Worm (Caenorhabditis elegans) whole organism, young adult: Measurements from ENCODE around the gene hecw-1.

Experiments
- attf-6 ChIP-seq: fragments of 200-800 bp; sonication (Bioruptor generic); IDR thresholded peaks from 2 replicates; pipeline ENCODE4 v1.3.6; 2022; ENCODE audit warnings: missing genetic modification reagents, missing genetic modification characterization, missing compliant biosample characterization
- lin-35 ChIP-seq, 3 experiments: fragments of 150-350 bp in 2 of 3; sonication (generic microtip) in 1 of 3; optimal IDR thresholded peaks; 2 replicates each; lab custom pipeline; 2014 to 2018; ENCODE audit warnings: missing biosample characterization in 3 of 3, missing genetic modification characterization in 3 of 3, missing genetic modification reagents in 3 of 3
- rcor-1 ChIP-seq: fragments of 200-800 bp; sonication (Bioruptor generic); IDR thresholded peaks from 2 replicates; pipeline ENCODE4 v1.3.6; 2022; ENCODE audit warnings: missing genetic modification reagents, missing genetic modification characterization, missing compliant biosample characterization
- unc-62 ChIP-seq: fragments of 150-350 bp; optimal IDR thresholded peaks from 2 replicates; lab custom pipeline; 2014; ENCODE audit warnings: missing biosample characterization, missing genetic modification reagents, missing genetic modification characterization

- no peak for TF ChIP-seq rcor-1 (GFP tag; lab: Robert Waterston, UW)
- TF ChIP-seq unc-62: no peak
- TF ChIP-seq lin-35 (GFP tag; optimal IDR thresholded peaks at IDR 0.05; lab: Kevin White, UChicago): no peak
- TF ChIP-seq attf-6: no peak
Measured at ce11 chrIII:3414412-3414811, 24.6 kb upstream of the hecw-1 start.
